Worm (Caenorhabditis elegans): Measurements from ENCODE around the gene C32D5.8.

ce11 chrII:6324086-6324485 lies 21.7 kb downstream of the C32D5.8 start, which contains the start of gene sma-6:
- no peak for TF ChIP-seq dmd-4 (tag; optimal IDR thresholded peaks at IDR 0.05)
- no peak for TF ChIP-seq nhr-11 (tag; optimal IDR thresholded peaks at IDR 0.05)
- no peak for TF ChIP-seq ceh-82 (tag; optimal IDR thresholded peaks at IDR 0.05)
- no peak for TF ChIP-seq egl-27 (tag; optimal IDR thresholded peaks at IDR 0.05)
- no peak for TF ChIP-seq nhr-23 (tag; optimal IDR thresholded peaks at IDR 0.05)
- no peak for TF ChIP-seq ztf-11 (tag; optimal IDR thresholded peaks at IDR 0.05)
- TF ChIP-seq mdl-1 (tag; optimal IDR thresholded peaks at IDR 0.05), result no peak
- TF ChIP-seq ama-1 (optimal IDR thresholded peaks at IDR 0.05), result no peak
- TF ChIP-seq nhr-77 (tag; optimal IDR thresholded peaks at IDR 0.05), result no peak
- TF ChIP-seq aly-2 (tag; optimal IDR thresholded peaks at IDR 0.05), result no peak
- TF ChIP-seq lin-39 (tag; optimal IDR thresholded peaks at IDR 0.05), result no peak
- no peak for TF ChIP-seq mab-5 (tag; optimal IDR thresholded peaks at IDR 0.05)
- TF ChIP-seq unc-39 (tag; optimal IDR thresholded peaks at IDR 0.05), result no peak
